Worm (Caenorhabditis elegans) whole organism, L1 larva: Measurements from ENCODE around the gene Y54F10AL.1.
A peak's percentile ranks its signal among the peaks of the same experiment; 100 is the strongest.

Experiments
- C04F5.9 ChIP-seq: sonication (generic microtip); optimal IDR thresholded peaks from 2 replicates; lab custom pipeline; 2016; ENCODE audit warnings: missing genetic modification characterization, missing compliant biosample characterization
- aha-1 ChIP-seq: fragments of 150-350 bp; optimal IDR thresholded peaks from 2 replicates; lab custom pipeline; 2014; ENCODE audit warnings: missing biosample characterization, missing genetic modification characterization
- aly-2 ChIP-seq: fragments of 150-350 bp; optimal IDR thresholded peaks from 2 replicates; lab custom pipeline; 2014; ENCODE audit warnings: missing biosample characterization, missing genetic modification characterization
- ceh-63 ChIP-seq: fragments of 200-800 bp; sonication (Bioruptor generic); optimal IDR thresholded peaks from 2 replicates; lab custom pipeline; 2018; ENCODE audit warnings: mild to moderate bottlenecking, missing genetic modification characterization, missing compliant biosample characterization
- ceh-8 ChIP-seq: fragments of 200-800 bp; sonication (Bioruptor generic); optimal IDR thresholded peaks from 2 replicates; lab custom pipeline; 2018; ENCODE audit warnings: mild to moderate bottlenecking, missing genetic modification characterization, moderate library complexity, missing compliant biosample characterization
- ceh-82 ChIP-seq, 3 experiments: fragments of 150-350 bp in 1 of 3; sonication (generic microtip) in 2 of 3; optimal IDR thresholded peaks; 2 replicates each; lab custom pipeline; 2014 to 2017; ENCODE audit warnings: missing biosample characterization in 3 of 3, missing genetic modification characterization in 3 of 3
- dpl-1 ChIP-seq, 3 experiments: fragments of 150-350 bp in 2 of 3; sonication (generic microtip) in 1 of 3; optimal IDR thresholded peaks; 2 replicates each; lab custom pipeline; 2014 to 2017; ENCODE audit warnings: missing biosample characterization in 3 of 3, missing genetic modification characterization in 3 of 3, missing genetic modification reagents in 3 of 3
- efl-1 ChIP-seq, 4 experiments: fragments of 150-350 bp; optimal IDR thresholded peaks in 3 of 4; peaks in 1 of 4; 1 replicate in 1 of 4; 2 replicates in 3 of 4; lab custom pipeline; 2014; ENCODE audit warnings: missing biosample characterization in 2 of 4, missing genetic modification characterization in 2 of 4, missing genetic modification reagents in 2 of 4
- efl-3 ChIP-seq: fragments of 200-800 bp; sonication (Bioruptor generic); optimal IDR thresholded peaks from 2 replicates; lab custom pipeline; 2018; ENCODE audit warnings: mild to moderate bottlenecking, missing genetic modification characterization, missing compliant biosample characterization
- egl-27 ChIP-seq, 2 experiments: fragments of 150-350 bp in 1 of 2; sonication (generic microtip); optimal IDR thresholded peaks; 3 replicates each; lab custom pipeline; 2017 to 2018; ENCODE audit warnings: missing biosample characterization in 2 of 2, missing genetic modification characterization in 2 of 2, missing genetic modification reagents in 2 of 2
- fkh-4 ChIP-seq: sonication (generic microtip); optimal IDR thresholded peaks from 2 replicates; lab custom pipeline; 2016; ENCODE audit warnings: missing compliant biosample characterization, missing genetic modification characterization, borderline replicate concordance
- fkh-8 ChIP-seq: sonication (generic microtip); optimal IDR thresholded peaks from 2 replicates; lab custom pipeline; 2016; ENCODE audit warnings: mild to moderate bottlenecking, missing genetic modification characterization, missing compliant biosample characterization
- hpl-2 ChIP-seq: fragments of 150-350 bp; optimal IDR thresholded peaks from 2 replicates; lab custom pipeline; 2014; ENCODE audit warnings: missing biosample characterization, missing genetic modification reagents, missing genetic modification characterization
- isw-1 ChIP-seq: fragments of 200-800 bp; sonication (Bioruptor generic); IDR thresholded peaks from 2 replicates; pipeline ENCODE4 v1.3.6; 2022; ENCODE audit warnings: missing genetic modification characterization, missing compliant biosample characterization
- jun-1 ChIP-seq: fragments of 150-350 bp; optimal IDR thresholded peaks from 2 replicates; lab custom pipeline; 2014; ENCODE audit warnings: missing biosample characterization, missing genetic modification reagents, missing genetic modification characterization
- lin-13 ChIP-seq: fragments of 150-350 bp; optimal IDR thresholded peaks from 2 replicates; lab custom pipeline; 2014; ENCODE audit warnings: missing biosample characterization, missing genetic modification reagents, missing genetic modification characterization
- lin-35 ChIP-seq, 2 experiments: fragments of 150-350 bp; optimal IDR thresholded peaks; 2 replicates each; lab custom pipeline; 2014; ENCODE audit warnings: missing biosample characterization in 2 of 2, missing genetic modification characterization in 2 of 2, missing genetic modification reagents in 2 of 2
- lsy-2 ChIP-seq, 2 experiments: fragments of 150-350 bp; optimal IDR thresholded peaks; 2 replicates each; lab custom pipeline; 2014; ENCODE audit warnings: missing biosample characterization in 2 of 2, missing genetic modification characterization in 2 of 2
- mab-9 ChIP-seq: fragments of 200-800 bp; sonication (Bioruptor generic); IDR thresholded peaks from 2 replicates; pipeline ENCODE4 v1.3.6; 2022; ENCODE audit warnings: missing genetic modification reagents, missing genetic modification characterization, missing compliant biosample characterization
- nhr-20 ChIP-seq: sonication (generic microtip); optimal IDR thresholded peaks from 2 replicates; lab custom pipeline; 2016; ENCODE audit warnings: mild to moderate bottlenecking, missing genetic modification characterization, missing compliant biosample characterization
- nhr-237 ChIP-seq: fragments of 150-350 bp; optimal IDR thresholded peaks from 2 replicates; lab custom pipeline; 2014; ENCODE audit warnings: missing biosample characterization, missing genetic modification characterization
- nhr-28 ChIP-seq: fragments of 150-350 bp; optimal IDR thresholded peaks from 2 replicates; lab custom pipeline; 2014; ENCODE audit warnings: missing biosample characterization, missing genetic modification characterization
- nhr-47 ChIP-seq: sonication (generic microtip); optimal IDR thresholded peaks from 2 replicates; lab custom pipeline; 2016; ENCODE audit warnings: mild to moderate bottlenecking, missing genetic modification characterization, moderate library complexity, missing compliant biosample characterization
- nhr-76 ChIP-seq: sonication (generic microtip); optimal IDR thresholded peaks from 2 replicates; lab custom pipeline; 2017; ENCODE audit warnings: missing biosample characterization, missing genetic modification characterization
- nhr-85 ChIP-seq: sonication (generic microtip); peaks from one replicate; lab custom pipeline; 2016; ENCODE audit warnings: missing genetic modification characterization, inconsistent platforms, missing compliant biosample characterization
- nhr-90 ChIP-seq: sonication (generic microtip); optimal IDR thresholded peaks from 2 replicates; lab custom pipeline; 2016; ENCODE audit warnings: mild to moderate bottlenecking, missing genetic modification characterization, missing compliant biosample characterization; ENCODE audit not compliant: poor library complexity
- sox-4 ChIP-seq: sonication (generic microtip); optimal IDR thresholded peaks from 2 replicates; lab custom pipeline; 2016; ENCODE audit warnings: missing genetic modification characterization, missing compliant biosample characterization
- sptf-1 ChIP-seq: fragments of 150-350 bp; optimal IDR thresholded peaks from 2 replicates; lab custom pipeline; 2014; ENCODE audit warnings: missing biosample characterization, missing genetic modification characterization
- sup-37 ChIP-seq: fragments of 200-800 bp; sonication (Bioruptor generic); optimal IDR thresholded peaks from 2 replicates; lab custom pipeline; 2018; ENCODE audit warnings: mild to moderate bottlenecking, missing genetic modification characterization, missing compliant biosample characterization
- swsn-7 ChIP-seq: sonication (generic microtip); optimal IDR thresholded peaks from 2 replicates; lab custom pipeline; 2016; ENCODE audit warnings: missing genetic modification characterization, missing compliant biosample characterization
- unc-30 ChIP-seq: sonication (generic microtip); optimal IDR thresholded peaks from 2 replicates; lab custom pipeline; 2017; ENCODE audit warnings: missing biosample characterization, missing genetic modification characterization
- unc-62 ChIP-seq: fragments of 150-350 bp; optimal IDR thresholded peaks from 2 replicates; lab custom pipeline; 2014; ENCODE audit warnings: missing biosample characterization, missing genetic modification reagents, missing genetic modification characterization
- xbp-1 ChIP-seq: sonication (generic microtip); optimal IDR thresholded peaks from 2 replicates; lab custom pipeline; 2016; ENCODE audit warnings: missing genetic modification characterization, missing compliant biosample characterization
- zag-1 ChIP-seq: fragments of 150-350 bp; optimal IDR thresholded peaks from 2 replicates; lab custom pipeline; 2014; ENCODE audit warnings: missing biosample characterization, missing genetic modification characterization
- zip-4 ChIP-seq: fragments of 200-800 bp; sonication (Bioruptor generic); optimal IDR thresholded peaks from 2 replicates; lab custom pipeline; 2018; ENCODE audit warnings: mild to moderate bottlenecking, missing genetic modification characterization, moderate library complexity, missing compliant biosample characterization
- ztf-11 ChIP-seq, 2 experiments: sonication (generic microtip); optimal IDR thresholded peaks; 2 replicates each; lab custom pipeline; 2016 to 2017; ENCODE audit warnings: missing genetic modification characterization in 2 of 2, missing biosample characterization in 1 of 2, missing compliant biosample characterization in 1 of 2
- ztf-4 ChIP-seq: fragments of 150-350 bp; optimal IDR thresholded peaks from 2 replicates; lab custom pipeline; 2014; ENCODE audit warnings: missing biosample characterization, missing genetic modification characterization

Y54F10AL.1 gene

ce11 chrIII:2471855-2472254 is 15.7 kb upstream of the Y54F10AL.1 start (continued):
- TF ChIP-seq zag-1 (tag; lab: Kevin White, UChicago): no peak

ce11 chrIII:2473554-2473953 is 14.0 kb upstream of the Y54F10AL.1 start, which contains the start of gene smg-6:
Gene smg-6 (plus strand): TSS chrIII:2473854.
- TF ChIP-seq nhr-28 (tag; lab: Kevin White, UChicago) (no peak), aha-1 (no peak), nhr-85 (no peak), isw-1 (GFP tag; lab: Robert Waterston, UW) (no peak), ztf-4 (no peak), unc-30 (tag; lab: Kevin White, UChicago) (no peak), hpl-2 (GFP tag; lab: Kevin White, UChicago) (no peak), sup-37 (no peak), lsy-2 (tag; optimal IDR thresholded peaks at IDR 0.05; lab: Kevin White, UChicago) (no peak), lin-13 (GFP tag; lab: Kevin White, UChicago) (no peak), sptf-1 (tag; lab: Kevin White, UChicago) (no peak), xbp-1 (no peak), zip-4 (GFP tag; lab: Kevin White, UChicago) (no peak), nhr-20 (tag; lab: Kevin White, UChicago) (no peak), fkh-4 (tag; lab: Kevin White, UChicago) (no peak), unc-62 (GFP tag; lab: Kevin White, UChicago) (no peak), C04F5.9 (tag; lab: Kevin White, UChicago) (no peak), efl-3 (GFP tag; lab: Kevin White, UChicago) (no peak), mab-9 (GFP tag; lab: Robert Waterston, UW) (no peak)
- TF ChIP-seq, all 84 proteins: peak for 0

- no peak for TF ChIP-seq ceh-63 (GFP tag; lab: Kevin White, UChicago)
- TF ChIP-seq nhr-85: peak; percentile 53
- no peak for TF ChIP-seq efl-1 (optimal IDR thresholded peaks at IDR 0.05; lab: Kevin White, UChicago)
- peak in 1 of 2 experiments; percentile 23 for TF ChIP-seq efl-1 (GFP tag; optimal IDR thresholded peaks at IDR 0.05 in 1 of 2; lab: Kevin White, UChicago)
These were observed 12.7 kb upstream of the Y54F10AL.1 start for ce11 chrIII:2474781-2475180.

- TF ChIP-seq lin-35 (GFP tag; optimal IDR thresholded peaks at IDR 0.05; lab: Kevin White, UChicago) (peak in 1 of 2 experiments; percentile 73), nhr-47 (tag; lab: Kevin White, UChicago) (no peak), efl-1 (optimal IDR thresholded peaks at IDR 0.05; lab: Kevin White, UChicago) (peak; percentile 35 to 57), efl-1 (GFP tag; optimal IDR thresholded peaks at IDR 0.05 in 1 of 2; lab: Kevin White, UChicago) (peak; percentile 67 to 96), dpl-1 (GFP tag; optimal IDR thresholded peaks at IDR 0.05; lab: Kevin White, UChicago) (peak in 2 of 3 experiments; percentile 38 to 53), aly-2 (tag; lab: Kevin White, UChicago) (no peak)
These were observed 10.2 kb upstream of the Y54F10AL.1 start for ce11 chrIII:2477303-2477702.

ce11 chrIII:2478605-2479004 is 8.9 kb upstream of the Y54F10AL.1 start:
- no peak for TF ChIP-seq sox-4 (tag; lab: Kevin White, UChicago)
- TF ChIP-seq ceh-8 (GFP tag; lab: Kevin White, UChicago): no peak
- no peak for TF ChIP-seq swsn-7 (tag; lab: Kevin White, UChicago)
- TF ChIP-seq fkh-8 (tag; lab: Kevin White, UChicago): no peak
- no peak for TF ChIP-seq nhr-90
- TF ChIP-seq egl-27 (tag; optimal IDR thresholded peaks at IDR 0.05; lab: Kevin White, UChicago): no peak
- no peak for TF ChIP-seq ceh-82 (tag; optimal IDR thresholded peaks at IDR 0.05; lab: Kevin White, UChicago)
- TF ChIP-seq jun-1 (tag; lab: Kevin White, UChicago): no peak
- no peak for TF ChIP-seq nhr-237 (tag; lab: Kevin White, UChicago)
- TF ChIP-seq ztf-11 (tag; optimal IDR thresholded peaks at IDR 0.05; lab: Kevin White, UChicago): no peak
- TF ChIP-seq lin-13 (GFP tag; lab: Kevin White, UChicago): no peak
- no peak for TF ChIP-seq lsy-2 (tag; optimal IDR thresholded peaks at IDR 0.05; lab: Kevin White, UChicago)
- TF ChIP-seq nhr-76: no peak
